Fruit fly (Drosophila melanogaster) whole organism, embryonic: ENCODE results near the gene nod.
A peak's percentile ranks its signal among the peaks of the same experiment; 100 is the strongest.

Source experiments
- ATbp ChIP-seq: fragments of 200-800 bp; sonication (Bioruptor generic); optimal IDR thresholded peaks from 2 replicates; lab custom pipeline; 2017; ENCODE audit warnings: missing biosample characterization, mild to moderate bottlenecking, missing genetic modification characterization, missing genetic modification reagents
- Ada2b ChIP-seq: fragments of 200-800 bp; sonication (Bioruptor generic); IDR thresholded peaks from 2 replicates; pipeline ENCODE4 v1.3.6; 2022; ENCODE audit warnings: missing biosample characterization, missing genetic modification characterization
- Adf1 ChIP-seq: fragments of 200-800 bp; sonication (Bioruptor generic); IDR thresholded peaks from 2 replicates; pipeline ENCODE4 v1.3.6; 2022; ENCODE audit warnings: missing biosample characterization, missing genetic modification characterization
- Blimp-1 ChIP-seq: fragments of 200-800 bp; sonication (Bioruptor generic); optimal IDR thresholded peaks from 3 replicates; lab custom pipeline; 2018; ENCODE audit warnings: missing biosample characterization, missing genetic modification characterization, mild to moderate bottlenecking, moderate library complexity, missing genetic modification reagents
- C15 ChIP-seq: fragments of 200-800 bp; sonication (Bioruptor generic); IDR thresholded peaks from 3 replicates; pipeline ENCODE4 v1.3.6; 2022; ENCODE audit warnings: missing biosample characterization, missing genetic modification characterization
- CG10147 ChIP-seq: fragments of 200-800 bp; sonication (Bioruptor generic); optimal IDR thresholded peaks from 2 replicates; lab custom pipeline; 2019; ENCODE audit warnings: missing biosample characterization, mild to moderate bottlenecking, missing genetic modification characterization, moderate library complexity
- CG11695 ChIP-seq: fragments of 200-800 bp; sonication (Bioruptor generic); IDR thresholded peaks from 3 replicates; pipeline ENCODE4 v1.3.6; 2022; ENCODE audit warnings: missing biosample characterization, missing genetic modification characterization
- CG13296 ChIP-seq: fragments of 200-800 bp; sonication (Bioruptor generic); optimal IDR thresholded peaks from 3 replicates; lab custom pipeline; 2018; ENCODE audit warnings: missing biosample characterization, mild to moderate bottlenecking, missing genetic modification characterization
- CG13894 ChIP-seq: fragments of 200-800 bp; sonication (Bioruptor generic); optimal IDR thresholded peaks from 3 replicates; lab custom pipeline; 2018; ENCODE audit warnings: missing biosample characterization, mild to moderate bottlenecking, missing genetic modification characterization, moderate library complexity
- CG14014 ChIP-seq: fragments of 200-800 bp; sonication (Bioruptor generic); IDR thresholded peaks from 2 replicates; pipeline ENCODE4 v1.3.6; 2022; ENCODE audit warnings: missing biosample characterization, missing genetic modification characterization
- CG16779 ChIP-seq: fragments of 200-800 bp; sonication (Bioruptor generic); IDR thresholded peaks from 2 replicates; pipeline ENCODE4 v1.3.6; 2022; ENCODE audit warnings: missing biosample characterization, missing genetic modification characterization
- CG16813 ChIP-seq: fragments of 200-800 bp; sonication (Bioruptor generic); IDR thresholded peaks from 3 replicates; pipeline ENCODE4 v1.3.6; 2022; ENCODE audit warnings: missing biosample characterization, missing genetic modification characterization; ENCODE audit not compliant: partially characterized antibody
- CG16815 ChIP-seq: fragments of 200-800 bp; sonication (Bioruptor generic); optimal IDR thresholded peaks from 3 replicates; lab custom pipeline; 2017; ENCODE audit warnings: missing biosample characterization, mild to moderate bottlenecking, missing genetic modification characterization
- CG17328 ChIP-seq: fragments of 200-800 bp; sonication (Bioruptor generic); IDR thresholded peaks from 2 replicates; pipeline ENCODE4 v1.3.6; 2022; ENCODE audit warnings: missing biosample characterization, missing genetic modification characterization
- CG17361 ChIP-seq: fragments of 200-800 bp; sonication (Bioruptor generic); IDR thresholded peaks from 3 replicates; pipeline ENCODE4 v1.3.6; 2022; ENCODE audit warnings: missing biosample characterization, missing genetic modification characterization
- CG30431 ChIP-seq: fragments of 200-800 bp; sonication (Bioruptor generic); optimal IDR thresholded peaks from 2 replicates; lab custom pipeline; 2017; ENCODE audit warnings: missing biosample characterization, missing genetic modification characterization
- CG34422 ChIP-seq: fragments of 200-800 bp; sonication (Bioruptor generic); IDR thresholded peaks from 3 replicates; pipeline ENCODE4 v1.3.6; 2022; ENCODE audit warnings: missing biosample characterization, missing genetic modification characterization
- CG3838 ChIP-seq: fragments of 200-800 bp; sonication (Bioruptor generic); optimal IDR thresholded peaks from 3 replicates; lab custom pipeline; 2016; ENCODE audit warnings: missing biosample characterization, missing genetic modification characterization
- CG4328 ChIP-seq: fragments of 200-800 bp; sonication (Bioruptor generic); optimal IDR thresholded peaks from 3 replicates; lab custom pipeline; 2017; ENCODE audit warnings: missing biosample characterization, missing genetic modification reagents, missing genetic modification characterization
- CG4730 ChIP-seq: fragments of 200-800 bp; sonication (Bioruptor generic); IDR thresholded peaks from 2 replicates; pipeline ENCODE4 v1.3.6; 2022; ENCODE audit warnings: missing biosample characterization, missing genetic modification characterization
- CG6683 ChIP-seq: fragments of 200-800 bp; sonication (Bioruptor generic); optimal IDR thresholded peaks from 2 replicates; lab custom pipeline; 2017; ENCODE audit warnings: missing biosample characterization, mild to moderate bottlenecking, missing genetic modification characterization, missing genetic modification reagents
- CG7372 ChIP-seq: fragments of 200-800 bp; sonication (Bioruptor generic); IDR thresholded peaks from 2 replicates; pipeline ENCODE4 v1.3.6; 2022; ENCODE audit warnings: missing biosample characterization, missing genetic modification characterization
- CG8281 ChIP-seq: fragments of 200-800 bp; sonication (Bioruptor generic); optimal IDR thresholded peaks from 2 replicates; lab custom pipeline; 2018; ENCODE audit warnings: missing biosample characterization, mild to moderate bottlenecking, missing genetic modification characterization, moderate library complexity
- CG9727 ChIP-seq: fragments of 200-800 bp; sonication (Bioruptor generic); optimal IDR thresholded peaks from 3 replicates; lab custom pipeline; 2017; ENCODE audit warnings: missing biosample characterization, mild to moderate bottlenecking, missing genetic modification characterization
- Doc3 ChIP-seq: fragments of 200-800 bp; sonication (Bioruptor generic); IDR thresholded peaks from 3 replicates; pipeline ENCODE4 v1.3.6; 2022; ENCODE audit warnings: missing biosample characterization, missing genetic modification characterization; ENCODE audit not compliant: partially characterized antibody
- Fer2 ChIP-seq: fragments of 200-800 bp; sonication (Bioruptor generic); optimal IDR thresholded peaks from 2 replicates; lab custom pipeline; 2018; ENCODE audit warnings: missing biosample characterization, mild to moderate bottlenecking, missing genetic modification characterization, moderate library complexity
- GATAe ChIP-seq: fragments of 200-800 bp; sonication (Bioruptor generic); conservative IDR thresholded peaks from 2 replicates; pipeline ENCODE4 v1.3.6; 2022; ENCODE audit warnings: missing biosample characterization, missing genetic modification characterization
- HmgZ ChIP-seq: fragments of 200-800 bp; sonication (Bioruptor generic); optimal IDR thresholded peaks from 2 replicates; lab custom pipeline; 2018; ENCODE audit warnings: missing biosample characterization, mild to moderate bottlenecking, missing genetic modification characterization
- NC2β ChIP-seq: fragments of 200-800 bp; sonication (Bioruptor generic); optimal IDR thresholded peaks from 2 replicates; lab custom pipeline; 2016; ENCODE audit warnings: missing biosample characterization, missing genetic modification characterization
- Optix ChIP-seq: fragments of 200-800 bp; sonication (Bioruptor generic); IDR thresholded peaks from 3 replicates; pipeline ENCODE4 v1.3.6; 2022; ENCODE audit warnings: missing biosample characterization, missing genetic modification characterization
- Ravus ChIP-seq: fragments of 200-800 bp; sonication (Bioruptor generic); IDR thresholded peaks from 2 replicates; pipeline ENCODE4 v1.3.6; 2022; ENCODE audit warnings: missing biosample characterization, missing genetic modification characterization
- Spps ChIP-seq: fragments of 200-800 bp; sonication (Bioruptor generic); optimal IDR thresholded peaks from 2 replicates; lab custom pipeline; 2018; ENCODE audit warnings: missing biosample characterization, mild to moderate bottlenecking, missing genetic modification characterization
- abd-A ChIP-seq: fragments of 200-800 bp; sonication (Bioruptor generic); optimal IDR thresholded peaks from 3 replicates; lab custom pipeline; 2019; ENCODE audit warnings: missing biosample characterization, mild to moderate bottlenecking, missing genetic modification characterization, moderate library complexity
- bsh ChIP-seq, 2 experiments: fragments of 200-800 bp; sonication (Bioruptor generic); optimal IDR thresholded peaks; 2 replicates each; lab custom pipeline; 2017 to 2018; ENCODE audit warnings: mild to moderate bottlenecking in 2 of 2, missing biosample characterization in 2 of 2, missing genetic modification characterization in 2 of 2, moderate library complexity in 1 of 2
- caup ChIP-seq: fragments of 200-800 bp; sonication (Bioruptor generic); optimal IDR thresholded peaks from 3 replicates; lab custom pipeline; 2017; ENCODE audit warnings: missing biosample characterization, mild to moderate bottlenecking, missing genetic modification characterization, moderate library complexity; ENCODE audit not compliant: severe bottlenecking
- cwo ChIP-seq: fragments of 200-800 bp; sonication (Bioruptor generic); optimal IDR thresholded peaks from 3 replicates; lab custom pipeline; 2017; ENCODE audit warnings: missing biosample characterization, missing genetic modification characterization, mild to moderate bottlenecking, moderate library complexity, missing genetic modification reagents
- dmrt11E ChIP-seq: fragments of 200-800 bp; sonication (Bioruptor generic); optimal IDR thresholded peaks from 3 replicates; lab custom pipeline; 2018; ENCODE audit warnings: missing biosample characterization, mild to moderate bottlenecking, missing genetic modification characterization, moderate library complexity
- fd64A ChIP-seq: fragments of 200-800 bp; sonication (Bioruptor generic); optimal IDR thresholded peaks from 3 replicates; lab custom pipeline; 2018; ENCODE audit warnings: missing biosample characterization, mild to moderate bottlenecking, missing genetic modification characterization
- gsb-n ChIP-seq: fragments of 200-800 bp; sonication (Bioruptor generic); optimal IDR thresholded peaks from 3 replicates; lab custom pipeline; 2018; ENCODE audit warnings: missing biosample characterization, mild to moderate bottlenecking, missing genetic modification characterization
- klu ChIP-seq: fragments of 200-800 bp; sonication (Bioruptor generic); IDR thresholded peaks from 2 replicates; pipeline ENCODE4 v1.3.6; 2022; ENCODE audit warnings: missing biosample characterization, missing genetic modification characterization
- lbe ChIP-seq: fragments of 200-800 bp; sonication (Bioruptor generic); optimal IDR thresholded peaks from 2 replicates; lab custom pipeline; 2016; ENCODE audit warnings: missing biosample characterization, mild to moderate bottlenecking, missing genetic modification characterization
- nmo ChIP-seq: fragments of 200-800 bp; sonication (Bioruptor generic); optimal IDR thresholded peaks from 2 replicates; lab custom pipeline; 2018; ENCODE audit warnings: missing biosample characterization, mild to moderate bottlenecking, missing genetic modification characterization, moderate library complexity
- prd ChIP-seq, 3 experiments: fragments of >200 bp in 2 of 3; fragments of 200-800 bp in 1 of 3; sonication (Bioruptor generic) in 1 of 3; optimal IDR thresholded peaks in 2 of 3; IDR thresholded peaks in 1 of 3; 2 replicates in 2 of 3; 3 replicates in 1 of 3; pipeline versions ENCODE4 v1.3.6 to Lab custom; 2017 to 2022; ENCODE audit warnings: missing biosample characterization in 1 of 3, missing genetic modification characterization in 1 of 3
- slp2 ChIP-seq: fragments of 200-800 bp; sonication (Bioruptor generic); optimal IDR thresholded peaks from 2 replicates; lab custom pipeline; 2016; ENCODE audit warnings: missing biosample characterization, missing genetic modification characterization
- sug ChIP-seq: fragments of 200-800 bp; optimal IDR thresholded peaks from 2 replicates; lab custom pipeline; 2019; ENCODE audit warnings: missing biosample characterization, mild to moderate bottlenecking, missing genetic modification characterization, moderate library complexity
- tx ChIP-seq: fragments of 200-800 bp; sonication (Bioruptor generic); optimal IDR thresholded peaks from 2 replicates; lab custom pipeline; 2016; ENCODE audit warnings: missing biosample characterization, missing genetic modification characterization
- wek ChIP-seq: fragments of 200-800 bp; sonication (Bioruptor generic); optimal IDR thresholded peaks from 3 replicates; lab custom pipeline; 2018; ENCODE audit warnings: missing biosample characterization, mild to moderate bottlenecking, missing genetic modification characterization, moderate library complexity
- zen ChIP-seq: fragments of 200-800 bp; sonication (Bioruptor generic); optimal IDR thresholded peaks from 3 replicates; lab custom pipeline; 2018; ENCODE audit warnings: missing biosample characterization, mild to moderate bottlenecking, missing genetic modification characterization, moderate library complexity
- zen2 ChIP-seq: fragments of 200-800 bp; sonication (Bioruptor generic); IDR thresholded peaks from 3 replicates; pipeline ENCODE4 v1.3.6; 2022; ENCODE audit warnings: missing biosample characterization, missing genetic modification characterization; ENCODE audit not compliant: partially characterized antibody

The nod gene

dm6 chrX:11576540-11576939, 4.0 kb upstream of the nod start, which contains the start of gene CG11695 (continued):
- TF ChIP-seq Ravus (GFP tag; lab: Robert Waterston, UW) (no peak; the same call in 1 of the 2 replicates), CG6683 (GFP tag; lab: Kevin White, UChicago) (peak; percentile 14), slp2 (no peak), CG4328 (peak; percentile 75), klu (GFP tag; lab: Robert Waterston, UW) (peak; percentile 34; the same call in 1 of the 2 replicates), HmgZ (tag; lab: Kevin White, UChicago) (peak; percentile 80), lbe (peak; percentile 46), GATAe (GFP tag; lab: Robert Waterston, UW) (no peak), CG8281 (tag; lab: Kevin White, UChicago) (peak; percentile 12), CG17328 (0 out of 2 replicates have a peak, but pooled peaks have one; percentile 42), C15 (GFP tag; lab: Robert Waterston, UW) (no peak), Spps (no peak), fd64A (GFP tag; lab: Kevin White, UChicago) (no peak), CG34422 (GFP tag; lab: Robert Waterston, UW) (peak; percentile 70), Adf1 (GFP tag; lab: Robert Waterston, UW) (peak; percentile 43), CG13296 (peak; percentile 58), Fer2 (tag; lab: Kevin White, UChicago) (peak; percentile 47), Doc3 (no peak), CG11695 (GFP tag; lab: Robert Waterston, UW) (peak; percentile 64; the same call in 1 of the 3 replicates), CG14014 (GFP tag; lab: Robert Waterston, UW) (peak; percentile 70), Optix (GFP tag; lab: Robert Waterston, UW) (no peak), nmo (GFP tag; lab: Kevin White, UChicago) (peak; percentile 72), bsh (GFP tag; optimal IDR thresholded peaks at IDR 0.05; lab: Kevin White, UChicago) (peak; percentile 7 to 58), gsb-n (tag; lab: Kevin White, UChicago) (peak; percentile 44), CG17361 (peak; percentile 69), CG10147 (GFP tag; lab: Kevin White, UChicago) (peak; percentile 71), CG7372 (peak; percentile 24; the same call in 1 of the 2 replicates), zen (tag; lab: Kevin White, UChicago) (peak; percentile 54), Blimp-1 (GFP tag; lab: Kevin White, UChicago) (peak; percentile 41), prd (optimal IDR thresholded peaks at IDR 0.05; lab: Kevin White, UChicago) (no peak), prd (GFP tag; IDR thresholded peaks at IDR 0.05; lab: Robert Waterston, UW) (peak; percentile 77), cwo (GFP tag; lab: Kevin White, UChicago) (peak; percentile 19), CG16813 (GFP tag; lab: Robert Waterston, UW) (no peak), CG16815 (GFP tag; lab: Kevin White, UChicago) (peak; percentile 39), abd-A (tag; lab: Kevin White, UChicago) (no peak), sug (tag; lab: Kevin White, UChicago) (peak; percentile 82), Ada2b (GFP tag; lab: Robert Waterston, UW) (peak; percentile 65), CG16779 (GFP tag; lab: Robert Waterston, UW) (no peak), CG3838 (GFP tag; lab: Kevin White, UChicago) (peak; percentile 51), caup (GFP tag; lab: Kevin White, UChicago) (peak; percentile 53), zen2 (GFP tag; lab: Robert Waterston, UW) (no peak), CG9727 (GFP tag; lab: Kevin White, UChicago) (peak; percentile 52), CG4730 (GFP tag; lab: Robert Waterston, UW) (no peak), ATbp (GFP tag; lab: Kevin White, UChicago) (no peak), CG30431 (GFP tag; lab: Kevin White, UChicago) (no peak), dmrt11E (tag; lab: Kevin White, UChicago) (peak; percentile 63), wek (no peak), CG13894 (tag; lab: Kevin White, UChicago) (peak; percentile 80), NC2β (GFP tag; lab: Kevin White, UChicago) (peak; percentile 32), tx (GFP tag; lab: Kevin White, UChicago) (peak; percentile 15)
